Worm (Caenorhabditis elegans): ENCODE results near the gene lgc-47.

DNA sequence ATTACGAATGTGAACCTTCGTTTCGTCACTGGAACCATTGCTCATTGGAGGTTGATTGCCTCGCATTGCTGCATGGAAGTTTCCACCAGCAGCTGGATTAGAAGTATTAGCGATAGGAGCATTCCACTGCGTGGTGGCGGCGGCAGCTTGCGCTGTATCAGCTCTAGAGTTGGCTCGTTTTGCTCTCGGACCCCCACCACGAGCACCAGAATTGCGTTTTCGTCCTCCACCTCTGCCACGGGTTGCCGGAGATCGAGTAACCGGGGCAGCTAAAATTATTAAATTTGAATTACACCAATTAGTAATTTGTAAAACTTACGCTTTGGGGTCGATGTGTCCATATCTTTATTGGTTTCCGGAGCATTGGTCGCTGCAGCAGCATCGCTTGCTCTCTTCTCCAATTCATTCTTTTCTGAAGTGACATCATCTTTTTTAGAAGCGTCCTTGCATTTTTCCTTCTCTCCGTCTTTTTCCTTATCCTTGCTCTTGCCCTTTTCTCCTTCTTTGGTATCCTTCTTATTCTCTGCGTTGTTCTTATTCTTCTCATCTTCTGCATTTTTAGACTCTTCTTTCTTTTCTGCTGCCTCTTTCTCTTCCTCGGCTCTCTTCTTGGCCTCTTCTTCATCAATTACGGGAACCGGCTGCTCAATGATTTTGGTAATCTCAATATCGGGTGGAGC, 6.8 kb upstream of the lgc-47 start:
- no peak for TF ChIP-seq tbx-11 (GFP tag; IDR thresholded peaks at IDR 0.05)
- no peak for TF ChIP-seq scrt-1 (GFP tag; IDR thresholded peaks at IDR 0.05)
- TF ChIP-seq ama-1 (optimal IDR thresholded peaks at IDR 0.05) = no peak
- TF ChIP-seq hmbx-1 (tag; optimal IDR thresholded peaks at IDR 0.05) = no peak
- TF ChIP-seq ceh-13 (GFP tag; optimal IDR thresholded peaks at IDR 0.05) = no peak
- TF ChIP-seq flt-1 (GFP tag; IDR thresholded peaks at IDR 0.05) = no peak
- TF ChIP-seq aly-1 (tag; optimal IDR thresholded peaks at IDR 0.05) = no peak
- no peak for TF ChIP-seq F13C5.2 (tag; optimal IDR thresholded peaks at IDR 0.05)
- no peak for TF ChIP-seq sea-1 (GFP tag; conservative IDR thresholded peaks at IDR 0.05)
- no peak for TF ChIP-seq ets-7 (tag; optimal IDR thresholded peaks at IDR 0.05)
- no peak for TF ChIP-seq B0310.2 (tag; optimal IDR thresholded peaks at IDR 0.05)
- TF ChIP-seq tra-4 (tag; optimal IDR thresholded peaks at IDR 0.05) = no peak
- TF ChIP-seq hmg-4 (GFP tag; optimal IDR thresholded peaks at IDR 0.05) = no peak
- no peak for TF ChIP-seq pes-1 (GFP tag; IDR thresholded peaks at IDR 0.05)
